Fruit fly (Drosophila melanogaster) whole organism, prepupa: ENCODE results near the gene Tssk.
A peak's percentile ranks its signal among the peaks of the same experiment; 100 is the strongest.

ENCODE experiments used
- Blimp-1 ChIP-seq: fragments of 200-800 bp; sonication (Bioruptor generic); optimal IDR thresholded peaks from 3 replicates; lab custom pipeline; 2017; ENCODE audit warnings: missing biosample characterization, missing genetic modification characterization, mild to moderate bottlenecking, moderate library complexity, missing genetic modification reagents
- CG10631 ChIP-seq: fragments of 200-800 bp; sonication (Bioruptor generic); optimal IDR thresholded peaks from 2 replicates; lab custom pipeline; 2016; ENCODE audit warnings: missing biosample characterization, missing genetic modification characterization
- CG10669 ChIP-seq: fragments of 200-800 bp; sonication (Bioruptor generic); optimal IDR thresholded peaks from 3 replicates; lab custom pipeline; 2018; ENCODE audit warnings: missing biosample characterization, mild to moderate bottlenecking, missing genetic modification characterization, moderate library complexity
- CG11294 ChIP-seq: fragments of 200-800 bp; sonication (Bioruptor generic); IDR thresholded peaks from 2 replicates; pipeline ENCODE4 v1.3.6; 2022; ENCODE audit warnings: missing biosample characterization, missing genetic modification characterization
- CG11762 ChIP-seq: fragments of 200-800 bp; sonication (Bioruptor generic); optimal IDR thresholded peaks from 3 replicates; lab custom pipeline; 2016; ENCODE audit warnings: missing biosample characterization, missing genetic modification characterization; ENCODE audit not compliant: insufficient read depth
- CG15336 ChIP-seq: fragments of 200-800 bp; sonication (Bioruptor generic); IDR thresholded peaks from 2 replicates; pipeline ENCODE4 v1.3.6; 2022; ENCODE audit warnings: missing biosample characterization, missing genetic modification characterization
- CG1621 ChIP-seq: fragments of 200-800 bp; sonication (Bioruptor generic); optimal IDR thresholded peaks from 3 replicates; lab custom pipeline; 2018; ENCODE audit warnings: missing biosample characterization, mild to moderate bottlenecking, missing genetic modification characterization
- CG3032 ChIP-seq: fragments of 200-800 bp; optimal IDR thresholded peaks from 2 replicates; lab custom pipeline; 2019; ENCODE audit warnings: missing biosample characterization, mild to moderate bottlenecking, missing genetic modification characterization, moderate library complexity
- CG31627 ChIP-seq: fragments of 200-800 bp; sonication (Bioruptor generic); optimal IDR thresholded peaks from 3 replicates; lab custom pipeline; 2016; ENCODE audit warnings: missing biosample characterization, missing genetic modification characterization
- CG32006 ChIP-seq: fragments of 200-800 bp; sonication (Bioruptor generic); optimal IDR thresholded peaks from 3 replicates; lab custom pipeline; 2017; ENCODE audit warnings: missing biosample characterization, mild to moderate bottlenecking, missing genetic modification characterization
- CG34406 ChIP-seq: fragments of 200-800 bp; sonication (Bioruptor generic); optimal IDR thresholded peaks from 3 replicates; lab custom pipeline; 2016; ENCODE audit warnings: missing biosample characterization, missing genetic modification characterization
- CG3919 ChIP-seq: fragments of 200-800 bp; sonication (Bioruptor generic); optimal IDR thresholded peaks from 3 replicates; lab custom pipeline; 2016; ENCODE audit warnings: missing biosample characterization, missing genetic modification characterization
- CG4318 ChIP-seq: fragments of 200-800 bp; sonication (Bioruptor generic); optimal IDR thresholded peaks from 3 replicates; lab custom pipeline; 2017; ENCODE audit warnings: missing biosample characterization, mild to moderate bottlenecking, missing genetic modification characterization
- CG6276 ChIP-seq: fragments of 200-800 bp; sonication (Bioruptor generic); optimal IDR thresholded peaks from 2 replicates; lab custom pipeline; 2017; ENCODE audit warnings: missing biosample characterization, mild to moderate bottlenecking, missing genetic modification characterization
- CG6792 ChIP-seq: fragments of 200-800 bp; sonication (Bioruptor generic); optimal IDR thresholded peaks from 3 replicates; lab custom pipeline; 2016; ENCODE audit warnings: missing biosample characterization, missing genetic modification characterization
- CG6808 ChIP-seq: fragments of 200-800 bp; sonication (Bioruptor generic); optimal IDR thresholded peaks from 3 replicates; lab custom pipeline; 2017; ENCODE audit warnings: missing biosample characterization, missing genetic modification characterization, mild to moderate bottlenecking, moderate library complexity, missing genetic modification reagents
- CG6854 ChIP-seq: fragments of 200-800 bp; sonication (Bioruptor generic); optimal IDR thresholded peaks from 2 replicates; lab custom pipeline; 2017; ENCODE audit warnings: missing biosample characterization, mild to moderate bottlenecking, missing genetic modification characterization
- CG7368 ChIP-seq: fragments of 200-800 bp; sonication (Bioruptor generic); optimal IDR thresholded peaks from 3 replicates; lab custom pipeline; 2016; ENCODE audit warnings: missing biosample characterization, missing genetic modification characterization
- CG8119 ChIP-seq: fragments of 200-800 bp; sonication (Bioruptor generic); IDR thresholded peaks from 3 replicates; pipeline ENCODE4 v1.3.6; 2022; ENCODE audit warnings: missing biosample characterization, missing genetic modification characterization
- CG8319 ChIP-seq: fragments of 200-800 bp; sonication (Bioruptor generic); optimal IDR thresholded peaks from 3 replicates; lab custom pipeline; 2016; ENCODE audit warnings: missing biosample characterization, missing genetic modification characterization
- CG8632 ChIP-seq: fragments of 200-800 bp; sonication (Bioruptor generic); optimal IDR thresholded peaks from 3 replicates; lab custom pipeline; 2016; ENCODE audit warnings: missing biosample characterization, missing genetic modification characterization
- Eip75B ChIP-seq: fragments of 200-800 bp; sonication (Bioruptor generic); optimal IDR thresholded peaks from 3 replicates; lab custom pipeline; 2016; ENCODE audit warnings: missing biosample characterization, missing genetic modification characterization
- Eip78C ChIP-seq: fragments of 200-800 bp; sonication (Bioruptor generic); peaks from one replicate; lab custom pipeline; 2016; ENCODE audit warnings: missing biosample characterization, missing genetic modification characterization
- Ets96B ChIP-seq: fragments of 200-800 bp; optimal IDR thresholded peaks from 2 replicates; lab custom pipeline; 2019; ENCODE audit warnings: missing biosample characterization, mild to moderate bottlenecking, missing genetic modification characterization, moderate library complexity
- Hr38 ChIP-seq: sonication (Bioruptor generic); optimal IDR thresholded peaks from 2 replicates; lab custom pipeline; 2016; ENCODE audit warnings: missing biosample characterization, missing genetic modification characterization
- Hr39 ChIP-seq: fragments of 200-800 bp; sonication (Bioruptor generic); optimal IDR thresholded peaks from 2 replicates; lab custom pipeline; 2016; ENCODE audit warnings: missing biosample characterization, missing genetic modification characterization
- Hr4 ChIP-seq: fragments of 200-800 bp; sonication (Bioruptor generic); optimal IDR thresholded peaks from 3 replicates; lab custom pipeline; 2016; ENCODE audit warnings: missing biosample characterization, missing genetic modification characterization
- Lpt ChIP-seq: fragments of 200-800 bp; sonication (Bioruptor generic); optimal IDR thresholded peaks from 3 replicates; lab custom pipeline; 2016; ENCODE audit warnings: missing biosample characterization, missing genetic modification characterization
- OdsH ChIP-seq: fragments of 200-800 bp; sonication (Bioruptor generic); optimal IDR thresholded peaks from 3 replicates; lab custom pipeline; 2016; ENCODE audit warnings: missing biosample characterization, missing genetic modification characterization
- Smox ChIP-seq: fragments of 200-800 bp; sonication (Bioruptor generic); optimal IDR thresholded peaks from 3 replicates; lab custom pipeline; 2016; ENCODE audit warnings: missing biosample characterization, missing genetic modification characterization
- Sox14 ChIP-seq: fragments of 200-800 bp; sonication (Bioruptor generic); optimal IDR thresholded peaks from 3 replicates; lab custom pipeline; 2016; ENCODE audit warnings: missing biosample characterization, missing genetic modification characterization
- Sox15 ChIP-seq: fragments of 200-800 bp; sonication (Bioruptor generic); optimal IDR thresholded peaks from 3 replicates; lab custom pipeline; 2016; ENCODE audit warnings: missing biosample characterization, missing genetic modification characterization
- achi ChIP-seq: fragments of 200-800 bp; sonication (Bioruptor generic); optimal IDR thresholded peaks from 3 replicates; lab custom pipeline; 2016; ENCODE audit warnings: missing biosample characterization, missing genetic modification characterization
- acj6 ChIP-seq: fragments of 200-800 bp; sonication (Bioruptor generic); optimal IDR thresholded peaks from 3 replicates; lab custom pipeline; 2016; ENCODE audit warnings: missing biosample characterization, missing genetic modification characterization
- eg ChIP-seq: fragments of 200-800 bp; sonication (Bioruptor generic); IDR thresholded peaks from 3 replicates; pipeline ENCODE4 v1.3.6; 2022; ENCODE audit warnings: missing biosample characterization, missing genetic modification characterization
- esn ChIP-seq: fragments of 200-800 bp; sonication (Bioruptor generic); optimal IDR thresholded peaks from 2 replicates; lab custom pipeline; 2016; ENCODE audit warnings: missing biosample characterization, mild to moderate bottlenecking, missing genetic modification characterization, moderate library complexity
- fd59A ChIP-seq: fragments of 200-800 bp; sonication (Bioruptor generic); optimal IDR thresholded peaks from 2 replicates; lab custom pipeline; 2017; ENCODE audit warnings: missing biosample characterization, mild to moderate bottlenecking, missing genetic modification characterization, missing genetic modification reagents
- fd85E ChIP-seq: fragments of 200-800 bp; sonication (Bioruptor generic); optimal IDR thresholded peaks from 3 replicates; lab custom pipeline; 2016; ENCODE audit warnings: missing biosample characterization, missing genetic modification characterization
- lz ChIP-seq: fragments of 200-800 bp; sonication (Bioruptor generic); optimal IDR thresholded peaks from 3 replicates; lab custom pipeline; 2016; ENCODE audit warnings: missing biosample characterization, missing genetic modification characterization
- net ChIP-seq: fragments of 200-800 bp; sonication (Bioruptor generic); optimal IDR thresholded peaks from 3 replicates; lab custom pipeline; 2016; ENCODE audit warnings: missing biosample characterization, missing genetic modification characterization
- salr ChIP-seq, 2 experiments: fragments of 200-800 bp; sonication (Bioruptor generic); optimal IDR thresholded peaks; 3 replicates each; lab custom pipeline; 2016 to 2018; ENCODE audit warnings: missing biosample characterization in 2 of 2, missing genetic modification characterization in 2 of 2, mild to moderate bottlenecking in 1 of 2
- spab ChIP-seq: fragments of 200-800 bp; sonication (Bioruptor generic); optimal IDR thresholded peaks from 2 replicates; lab custom pipeline; 2017; ENCODE audit warnings: missing biosample characterization, mild to moderate bottlenecking, missing genetic modification characterization, missing genetic modification reagents
- ss ChIP-seq, 2 experiments: fragments of 200-800 bp; sonication (Bioruptor generic); optimal IDR thresholded peaks; 2 replicates in 1 of 2; 3 replicates in 1 of 2; lab custom pipeline; 2017 to 2018; ENCODE audit warnings: mild to moderate bottlenecking in 2 of 2, missing biosample characterization in 2 of 2, missing genetic modification characterization in 2 of 2, moderate library complexity in 1 of 2
- topi ChIP-seq: fragments of 200-800 bp; sonication (Bioruptor generic); optimal IDR thresholded peaks from 3 replicates; lab custom pipeline; 2016; ENCODE audit warnings: missing biosample characterization, missing genetic modification characterization
- vri ChIP-seq: fragments of 200-800 bp; sonication (Bioruptor generic); optimal IDR thresholded peaks from 3 replicates; lab custom pipeline; 2016; ENCODE audit warnings: missing biosample characterization, mild to moderate bottlenecking, missing genetic modification characterization

Tssk gene

dm6 chr3R:18617411-18617810 is 18.9 kb downstream of the Tssk start, which contains the start of gene CG7695:
CG7695 (minus strand) TSS chr3R:18617511.
- TF ChIP-seq fd59A (GFP tag; lab: Kevin White, UChicago) (no peak), Eip78C (GFP tag; lab: Kevin White, UChicago) (peak; percentile 44), vri (no peak)

DNA sequence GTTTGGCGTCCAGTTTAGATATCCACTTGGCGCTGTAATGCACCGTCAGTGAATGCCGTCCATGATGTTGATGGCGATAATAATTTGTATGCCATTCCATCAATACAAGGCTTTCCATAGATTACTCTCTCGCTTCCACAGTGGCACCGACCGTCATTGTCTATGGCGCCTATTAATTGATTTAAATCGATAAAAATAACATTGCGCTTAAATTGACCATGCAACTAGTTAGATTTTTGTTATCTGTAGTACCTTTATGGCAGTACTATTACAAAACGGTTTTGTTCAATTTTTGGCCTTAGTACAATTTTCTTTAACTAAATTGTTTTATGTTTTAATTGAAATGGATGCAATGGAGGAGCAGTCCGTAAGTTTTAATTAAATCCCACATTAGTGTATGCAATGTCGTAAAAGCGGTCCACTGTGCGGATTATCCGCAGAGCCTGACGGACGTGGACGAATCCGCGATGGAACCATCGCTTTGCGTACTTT is 21.0 kb downstream of the Tssk start:
- peak; percentile 38; the same call in 1 of the 2 replicates for TF ChIP-seq CG15336 (GFP tag; lab: Robert Waterston, UW)
- peak; percentile 5 for TF ChIP-seq Sox14 (GFP tag; lab: Kevin White, UChicago)
- TF ChIP-seq CG32006 (GFP tag; lab: Kevin White, UChicago) = peak; percentile 74
- no peak for TF ChIP-seq Hr38
- peak; percentile 65 for TF ChIP-seq Hr4 (GFP tag; lab: Kevin White, UChicago)
- TF ChIP-seq net (GFP tag; lab: Kevin White, UChicago) = no peak
- no peak for TF ChIP-seq CG3919 (GFP tag; lab: Kevin White, UChicago)
- TF ChIP-seq CG10631 = no peak
- peak in 1 of 2 experiments; percentile 52 for TF ChIP-seq salr (GFP tag; optimal IDR thresholded peaks at IDR 0.05; lab: Kevin White, UChicago)
- TF ChIP-seq CG8632 (GFP tag; lab: Kevin White, UChicago) = no peak
- no peak for TF ChIP-seq CG1621 (tag; lab: Kevin White, UChicago)
- peak; percentile 5 for TF ChIP-seq OdsH (GFP tag; lab: Kevin White, UChicago)
- no peak for TF ChIP-seq CG8319 (GFP tag; lab: Kevin White, UChicago)
- TF ChIP-seq CG6808 (GFP tag; lab: Kevin White, UChicago) = no peak
- TF ChIP-seq CG6276 (GFP tag; lab: Kevin White, UChicago) = peak; percentile 13
- no peak for TF ChIP-seq CG34406 (GFP tag; lab: Kevin White, UChicago)
- TF ChIP-seq Hr39 (GFP tag; lab: Kevin White, UChicago) = no peak
- TF ChIP-seq CG11294 = no peak
- TF ChIP-seq CG4318 = peak; percentile 43
- peak; percentile 43; the same call in 1 of the 3 replicates for TF ChIP-seq CG8119
- TF ChIP-seq Blimp-1 (GFP tag; lab: Kevin White, UChicago) = no peak
- peak; percentile 67 for TF ChIP-seq Eip78C (GFP tag; lab: Kevin White, UChicago)
- no peak for TF ChIP-seq fd85E (GFP tag; lab: Kevin White, UChicago)
- TF ChIP-seq, all 60 proteins: peak for 10

- TF ChIP-seq CG6276 (GFP tag; lab: Kevin White, UChicago) (no peak), eg (peak; percentile 44; the same call in 1 of the 3 replicates), ss (GFP tag; optimal IDR thresholded peaks at IDR 0.05; lab: Kevin White, UChicago) (peak in 1 of 2 experiments; percentile 30)
These were observed 22.7 kb downstream of the Tssk start, which contains the start of gene CG14304 for dm6 chr3R:18621230-18621629. CG14304 (minus strand) TSS chr3R:18621327.

dm6 chr3R:18624541-18624940 is 26.1 kb downstream of the Tssk start:
- TF ChIP-seq fd59A (GFP tag; lab: Kevin White, UChicago) = no peak
- TF ChIP-seq CG11294 = peak; percentile 42; the same call in 1 of the 2 replicates
- TF ChIP-seq CG11762 = peak; percentile 10
- no peak for TF ChIP-seq CG10669 (GFP tag; lab: Kevin White, UChicago)
- TF ChIP-seq achi (GFP tag; lab: Kevin White, UChicago) = peak; percentile 49
- peak; percentile 32 for TF ChIP-seq acj6 (GFP tag; lab: Kevin White, UChicago)
- no peak for TF ChIP-seq CG31627 (GFP tag; lab: Kevin White, UChicago)
- no peak for TF ChIP-seq lz (GFP tag; lab: Kevin White, UChicago)
- no peak for TF ChIP-seq fd85E (GFP tag; lab: Kevin White, UChicago)
- TF ChIP-seq eg = peak; percentile 74
- no peak for TF ChIP-seq CG6792
- peak; percentile 20 for TF ChIP-seq Lpt (GFP tag; lab: Kevin White, UChicago)
- TF ChIP-seq Smox = no peak
- no peak for TF ChIP-seq spab
- no peak for TF ChIP-seq Ets96B
- TF ChIP-seq Eip75B (GFP tag; lab: Kevin White, UChicago) = no peak
- TF ChIP-seq CG7368 = no peak
- TF ChIP-seq Hr39 (GFP tag; lab: Kevin White, UChicago) = no peak
- TF ChIP-seq CG6854 (GFP tag; lab: Kevin White, UChicago) = no peak
- no peak for TF ChIP-seq CG1621 (tag; lab: Kevin White, UChicago)
- no peak for TF ChIP-seq Sox15 (GFP tag; lab: Kevin White, UChicago)
- no peak for TF ChIP-seq CG3032 (tag; lab: Kevin White, UChicago)
- peak; percentile 83 for TF ChIP-seq CG8119
- no peak for TF ChIP-seq topi (GFP tag; lab: Kevin White, UChicago)
- TF ChIP-seq Hr38 = no peak
- peak; percentile 82 for TF ChIP-seq Hr4 (GFP tag; lab: Kevin White, UChicago)
- no peak for TF ChIP-seq esn (GFP tag; lab: Kevin White, UChicago)
